Fruit fly (Drosophila melanogaster): Measurements from ENCODE around the gene Cp36.

The Cp36 gene

DNA sequence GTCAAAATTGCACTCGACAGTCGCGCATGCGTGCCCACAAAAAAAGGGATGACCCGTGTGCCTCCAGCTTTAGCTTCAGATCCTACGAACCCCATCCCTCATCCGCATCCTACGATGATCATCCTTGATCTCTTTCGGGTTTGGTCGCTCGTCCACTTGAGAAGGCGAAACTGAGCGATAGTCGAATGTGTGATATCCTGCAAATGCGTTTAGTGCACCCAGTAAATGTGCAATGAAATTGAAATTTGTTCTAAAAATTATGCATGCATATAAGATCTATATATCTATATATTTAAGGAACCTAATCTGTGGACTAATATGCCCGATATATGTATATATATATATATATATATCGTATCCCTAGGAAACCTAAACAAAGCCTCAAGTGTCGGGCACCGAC, 34.8 kb upstream of the Cp36 start:
- no peak for TF ChIP-seq tj (GFP tag; optimal IDR thresholded peaks at IDR 0.05)
- TF ChIP-seq cic (GFP tag; optimal IDR thresholded peaks at IDR 0.05), result no peak
- TF ChIP-seq Crg-1 (GFP tag; optimal IDR thresholded peaks at IDR 0.05), result no peak
- no peak for TF ChIP-seq Clk (GFP tag; optimal IDR thresholded peaks at IDR 0.05)
- TF ChIP-seq CG12768 (GFP tag; optimal IDR thresholded peaks at IDR 0.05), result no peak
- TF ChIP-seq CG5204 (GFP tag; optimal IDR thresholded peaks at IDR 0.05), result no peak
- no peak for TF ChIP-seq Hr96 (GFP tag; optimal IDR thresholded peaks at IDR 0.05)
- no peak for TF ChIP-seq pad (GFP tag; optimal IDR thresholded peaks at IDR 0.05)
- no peak for TF ChIP-seq CG1620 (GFP tag; optimal IDR thresholded peaks at IDR 0.05)
- TF ChIP-seq CG14711 (tag; optimal IDR thresholded peaks at IDR 0.05), result no peak
- TF ChIP-seq CG11617 (GFP tag; optimal IDR thresholded peaks at IDR 0.05), result no peak
- no peak for TF ChIP-seq ovo (GFP tag; optimal IDR thresholded peaks at IDR 0.05)
- no peak for TF ChIP-seq bab1 (GFP tag; optimal IDR thresholded peaks at IDR 0.05)
- no peak for TF ChIP-seq CG7045 (GFP tag; optimal IDR thresholded peaks at IDR 0.05)
- no peak for TF ChIP-seq CG7101 (tag; optimal IDR thresholded peaks at IDR 0.05)
- TF ChIP-seq cnc (optimal IDR thresholded peaks at IDR 0.05), result no peak
- TF ChIP-seq Mnt (GFP tag; optimal IDR thresholded peaks at IDR 0.05), result no peak
- no peak for TF ChIP-seq kay (GFP tag; ENCODE audit: borderline replicate concordance)
- TF ChIP-seq CG33017 (tag; optimal IDR thresholded peaks at IDR 0.05), result no peak

DNA sequence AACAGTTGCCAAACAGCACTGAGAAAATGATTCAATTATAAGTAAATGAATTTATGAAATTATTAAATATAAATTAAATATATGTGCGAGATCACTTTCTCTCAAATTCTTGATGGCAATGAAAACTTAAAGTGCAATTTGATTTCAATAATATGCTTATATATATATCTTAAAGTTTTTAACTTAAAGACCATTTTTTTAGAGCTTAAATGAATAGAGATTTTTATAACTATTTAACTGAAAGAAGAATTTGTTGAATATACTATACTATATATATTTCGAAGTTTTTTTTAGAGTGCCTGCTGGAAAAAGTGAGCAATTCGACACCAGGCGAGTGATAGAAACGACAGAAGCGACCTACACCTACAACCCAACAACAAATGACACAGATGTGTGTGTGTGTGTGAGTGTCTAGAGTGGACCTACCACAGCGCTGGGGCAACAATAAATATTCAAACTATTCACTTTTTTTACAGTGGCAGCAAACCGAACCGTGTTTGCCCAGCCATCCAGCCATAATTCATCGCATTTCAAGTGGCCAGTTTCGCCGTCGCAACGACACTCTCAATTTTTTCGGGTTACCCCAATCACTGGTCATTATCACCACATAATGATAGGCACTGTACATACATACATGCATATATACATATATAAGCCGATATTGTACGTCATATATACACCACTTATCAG, 34.1 kb upstream of the Cp36 start:
- TF ChIP-seq CG5204 (GFP tag; optimal IDR thresholded peaks at IDR 0.05) (no peak), CG1620 (GFP tag; optimal IDR thresholded peaks at IDR 0.05) (no peak), CG12768 (GFP tag; optimal IDR thresholded peaks at IDR 0.05) (no peak), cic (GFP tag; optimal IDR thresholded peaks at IDR 0.05) (no peak), cnc (optimal IDR thresholded peaks at IDR 0.05) (no peak), CG7101 (tag; optimal IDR thresholded peaks at IDR 0.05) (no peak), tj (GFP tag; optimal IDR thresholded peaks at IDR 0.05) (no peak), kay (GFP tag; ENCODE audit: borderline replicate concordance) (no peak), CG14711 (tag; optimal IDR thresholded peaks at IDR 0.05) (no peak), ovo (GFP tag; optimal IDR thresholded peaks at IDR 0.05) (no peak), bab1 (GFP tag; optimal IDR thresholded peaks at IDR 0.05) (no peak), CG33017 (tag; optimal IDR thresholded peaks at IDR 0.05) (no peak), CG7045 (GFP tag; optimal IDR thresholded peaks at IDR 0.05) (no peak), Clk (GFP tag; optimal IDR thresholded peaks at IDR 0.05) (no peak), toe (GFP tag; optimal IDR thresholded peaks at IDR 0.05) (no peak), pad (GFP tag; optimal IDR thresholded peaks at IDR 0.05) (no peak), Hr96 (GFP tag; optimal IDR thresholded peaks at IDR 0.05) (no peak)

DNA sequence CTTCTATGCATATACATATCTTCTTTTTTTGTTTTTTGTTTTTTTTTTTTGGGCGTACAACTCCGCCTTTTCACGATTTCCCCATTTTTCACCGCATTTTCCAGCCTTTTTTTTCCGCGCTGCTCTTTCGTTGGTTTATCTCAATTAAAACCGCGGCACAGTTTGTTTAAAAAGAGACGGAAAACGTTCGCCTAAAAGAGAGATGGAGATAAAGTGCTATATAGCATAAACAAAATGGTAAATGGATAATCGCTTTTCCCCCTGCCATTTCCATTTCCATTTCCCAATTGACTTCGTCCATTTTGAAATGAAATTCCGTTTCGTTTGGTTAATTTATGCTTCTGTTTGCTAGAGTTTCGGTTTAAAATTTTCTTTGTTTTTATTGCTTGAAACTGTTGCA, 32.0 kb upstream of the Cp36 start:
- TF ChIP-seq CG14711 (tag; optimal IDR thresholded peaks at IDR 0.05), result no peak

DNA sequence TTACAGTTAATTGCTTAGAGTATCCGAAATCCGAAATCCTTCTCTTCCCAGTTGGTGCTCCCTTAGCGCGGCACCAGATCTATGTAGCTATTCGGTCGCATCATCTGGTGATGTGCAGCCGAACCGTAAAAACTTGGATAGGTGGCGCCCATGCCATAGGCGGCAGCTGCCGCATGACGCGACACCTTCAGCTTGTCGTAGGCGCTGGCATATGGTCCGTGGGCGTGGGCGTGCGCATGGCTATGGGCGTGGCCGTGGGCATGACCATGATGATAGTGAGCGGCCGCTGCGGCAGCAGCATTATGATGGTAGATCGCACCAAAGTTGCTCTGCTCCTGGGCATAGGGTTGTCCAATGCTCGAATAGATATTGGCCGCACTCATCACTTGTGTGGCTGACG, 30.9 kb upstream of the Cp36 start:
- TF ChIP-seq tj (GFP tag; optimal IDR thresholded peaks at IDR 0.05), result no peak
- TF ChIP-seq pad (GFP tag; optimal IDR thresholded peaks at IDR 0.05), result no peak
- no peak for TF ChIP-seq ovo (GFP tag; optimal IDR thresholded peaks at IDR 0.05)
- no peak for TF ChIP-seq CG33017 (tag; optimal IDR thresholded peaks at IDR 0.05)
- no peak for TF ChIP-seq CG5204 (GFP tag; optimal IDR thresholded peaks at IDR 0.05)
- no peak for TF ChIP-seq Mnt (GFP tag; optimal IDR thresholded peaks at IDR 0.05)
- TF ChIP-seq bab1 (GFP tag; optimal IDR thresholded peaks at IDR 0.05), result no peak
- TF ChIP-seq CG7101 (tag; optimal IDR thresholded peaks at IDR 0.05), result no peak
- no peak for TF ChIP-seq CG14711 (tag; optimal IDR thresholded peaks at IDR 0.05)
- TF ChIP-seq toe (GFP tag; optimal IDR thresholded peaks at IDR 0.05), result no peak
- no peak for TF ChIP-seq cic (GFP tag; optimal IDR thresholded peaks at IDR 0.05)
- no peak for TF ChIP-seq Clk (GFP tag; optimal IDR thresholded peaks at IDR 0.05)
- no peak for TF ChIP-seq kay (GFP tag; ENCODE audit: borderline replicate concordance)
- TF ChIP-seq CG7045 (GFP tag; optimal IDR thresholded peaks at IDR 0.05), result no peak
- TF ChIP-seq CG1620 (GFP tag; optimal IDR thresholded peaks at IDR 0.05), result no peak
- TF ChIP-seq Crg-1 (GFP tag; optimal IDR thresholded peaks at IDR 0.05), result no peak
- TF ChIP-seq CG11617 (GFP tag; optimal IDR thresholded peaks at IDR 0.05), result no peak
- no peak for TF ChIP-seq cnc (optimal IDR thresholded peaks at IDR 0.05)
- TF ChIP-seq Hr96 (GFP tag; optimal IDR thresholded peaks at IDR 0.05), result no peak

dm6 chrX:8450214-8450904, 28.8 kb upstream of the Cp36 start:
- TF ChIP-seq toe (GFP tag; optimal IDR thresholded peaks at IDR 0.05), result no peak
- no peak for TF ChIP-seq CG7101 (tag; optimal IDR thresholded peaks at IDR 0.05)
- TF ChIP-seq tj (GFP tag; optimal IDR thresholded peaks at IDR 0.05), result no peak
- no peak for TF ChIP-seq pad (GFP tag; optimal IDR thresholded peaks at IDR 0.05)

dm6 chrX:8452163-8452562, 27.0 kb upstream of the Cp36 start:
- TF ChIP-seq pad (GFP tag; optimal IDR thresholded peaks at IDR 0.05), result no peak
- no peak for TF ChIP-seq CG12768 (GFP tag; optimal IDR thresholded peaks at IDR 0.05)
- no peak for TF ChIP-seq CG11617 (GFP tag; optimal IDR thresholded peaks at IDR 0.05)
